Worm (Caenorhabditis elegans) whole organism, early embryonic: ENCODE data around the gene F19B10.5.

Source experiments
- B0310.2 ChIP-seq: sonication (generic microtip); optimal IDR thresholded peaks from 2 replicates; lab custom pipeline; 2016; ENCODE audit warnings: mild to moderate bottlenecking, missing genetic modification characterization, missing compliant biosample characterization
- ama-1 ChIP-seq: fragments of 150-350 bp; optimal IDR thresholded peaks from 2 replicates; lab custom pipeline; 2014

ce11 chrII:3701305-3701704 lies 45.8 kb downstream of the F19B10.5 start, which contains the start of gene srx-105:
- TF ChIP-seq B0310.2 (tag; lab: Kevin White, UChicago) (no peak), ama-1 (no peak)
